Fruit fly (Drosophila melanogaster) whole organism: ENCODE measurements around the gene CG12885.

ENCODE experiments used
- CG8478 ChIP-seq: fragments of >200 bp; optimal IDR thresholded peaks from 2 replicates; lab custom pipeline; 2018; ENCODE audit warnings: inconsistent platforms
- psq ChIP-seq: fragments of >200 bp; optimal IDR thresholded peaks from 2 replicates; lab custom pipeline; 2017
- usp ChIP-seq: fragments of >200 bp; optimal IDR thresholded peaks from 2 replicates; lab custom pipeline; 2017; ENCODE audit warnings: missing biosample characterization, missing genetic modification characterization, mixed read lengths

- TF ChIP-seq usp, result no peak
- no peak for TF ChIP-seq CG8478
- no peak for TF ChIP-seq psq
Measured at dm6 chr3R:27569706-27570105, 49.0 kb downstream of the CG12885 start.
